Worm (Caenorhabditis elegans) whole organism, young adult: Measurements from ENCODE around the gene oig-8.

Source experiments
- B0261.1 ChIP-seq: sonication (generic microtip); optimal IDR thresholded peaks from 2 replicates; lab custom pipeline; 2016; ENCODE audit warnings: mild to moderate bottlenecking, missing genetic modification characterization, moderate library complexity, missing compliant biosample characterization
- C17E4.6 ChIP-seq: fragments of 200-800 bp; sonication (Bioruptor generic); IDR thresholded peaks from 2 replicates; pipeline ENCODE4 v1.3.6; 2022; ENCODE audit warnings: missing genetic modification reagents, missing genetic modification characterization, missing compliant biosample characterization
- F22D6.2 ChIP-seq: sonication (generic microtip); optimal IDR thresholded peaks from 2 replicates; lab custom pipeline; 2016; ENCODE audit warnings: mild to moderate bottlenecking, missing genetic modification characterization, missing compliant biosample characterization
- F55B11.4 ChIP-seq: sonication (generic microtip); optimal IDR thresholded peaks from 2 replicates; lab custom pipeline; 2016; ENCODE audit warnings: missing compliant biosample characterization, missing genetic modification characterization, borderline replicate concordance; ENCODE audit not compliant: insufficient read depth
- K11D2.4 ChIP-seq: fragments of 200-800 bp; sonication (Bioruptor generic); IDR thresholded peaks from 2 replicates; pipeline ENCODE4 v1.3.6; 2022; ENCODE audit warnings: missing genetic modification reagents, missing genetic modification characterization, missing compliant biosample characterization
- K12H6.12 ChIP-seq: fragments of 200-800 bp; sonication (Bioruptor generic); optimal IDR thresholded peaks from 2 replicates; lab custom pipeline; 2018; ENCODE audit warnings: mild to moderate bottlenecking, missing genetic modification characterization, missing compliant biosample characterization
- Y67H2A.10 ChIP-seq: fragments of 200-800 bp; sonication (Bioruptor generic); conservative IDR thresholded peaks from 2 replicates; pipeline ENCODE4 v1.3.6; 2022; ENCODE audit warnings: missing genetic modification reagents, missing genetic modification characterization, missing compliant biosample characterization
- Y95B8A.8 ChIP-seq: fragments of 200-800 bp; sonication (Bioruptor generic); IDR thresholded peaks from 2 replicates; pipeline ENCODE4 v1.3.6; 2022; ENCODE audit warnings: missing genetic modification reagents, missing genetic modification characterization, missing compliant biosample characterization
- aptf-2 ChIP-seq: fragments of 200-800 bp; sonication (Bioruptor generic); conservative IDR thresholded peaks from 2 replicates; pipeline ENCODE4 v1.3.6; 2022; ENCODE audit warnings: missing genetic modification reagents, missing genetic modification characterization, missing compliant biosample characterization
- attf-3 ChIP-seq: fragments of 200-800 bp; sonication (Bioruptor generic); conservative IDR thresholded peaks from 2 replicates; pipeline ENCODE4 v1.3.6; 2022; ENCODE audit warnings: missing genetic modification reagents, missing genetic modification characterization, missing compliant biosample characterization
- bed-1 ChIP-seq: fragments of 200-800 bp; sonication (Bioruptor generic); IDR thresholded peaks from 2 replicates; pipeline ENCODE4 v1.3.6; 2022; ENCODE audit warnings: missing genetic modification reagents, missing genetic modification characterization, missing compliant biosample characterization
- bed-2 ChIP-seq: fragments of 200-800 bp; sonication (Bioruptor generic); IDR thresholded peaks from 2 replicates; pipeline ENCODE4 v1.3.6; 2022; ENCODE audit warnings: missing genetic modification reagents, missing genetic modification characterization, missing compliant biosample characterization
- chd-7 ChIP-seq: sonication (generic microtip); optimal IDR thresholded peaks from 2 replicates; lab custom pipeline; 2016; ENCODE audit warnings: mild to moderate bottlenecking, missing genetic modification characterization, moderate library complexity, missing compliant biosample characterization
- die-1 ChIP-seq: sonication (generic microtip); optimal IDR thresholded peaks from 2 replicates; lab custom pipeline; 2016; ENCODE audit warnings: missing genotype, mild to moderate bottlenecking, missing genetic modification characterization, missing compliant biosample characterization
- dox-1 ChIP-seq: fragments of 200-800 bp; sonication (Bioruptor generic); IDR thresholded peaks from 2 replicates; pipeline ENCODE4 v1.3.6; 2022; ENCODE audit warnings: missing genetic modification reagents, missing genetic modification characterization, missing compliant biosample characterization
- egl-18 ChIP-seq: fragments of 200-800 bp; sonication (Bioruptor generic); IDR thresholded peaks from 2 replicates; pipeline ENCODE4 v1.3.6; 2022; ENCODE audit warnings: missing genetic modification reagents, missing genetic modification characterization, missing compliant biosample characterization
- egl-44 ChIP-seq: fragments of 200-800 bp; sonication (Bioruptor generic); IDR thresholded peaks from 2 replicates; pipeline ENCODE4 v1.3.6; 2022; ENCODE audit warnings: missing genetic modification reagents, missing genetic modification characterization, missing compliant biosample characterization
- gei-17 ChIP-seq: fragments of 200-800 bp; sonication (Bioruptor generic); optimal IDR thresholded peaks from 2 replicates; lab custom pipeline; 2018; ENCODE audit warnings: mild to moderate bottlenecking, missing genetic modification characterization, missing compliant biosample characterization
- him-1 ChIP-seq: sonication (generic microtip); optimal IDR thresholded peaks from 2 replicates; lab custom pipeline; 2016; ENCODE audit warnings: missing genotype, missing genetic modification reagents, missing genetic modification characterization, missing compliant biosample characterization
- hmg-1.2 ChIP-seq: fragments of 200-800 bp; sonication (Bioruptor generic); IDR thresholded peaks from 2 replicates; pipeline ENCODE4 v1.3.6; 2022; ENCODE audit warnings: missing genetic modification reagents, missing genetic modification characterization, missing compliant biosample characterization
- lag-1 ChIP-seq: fragments of 200-800 bp; sonication (Bioruptor generic); IDR thresholded peaks from 2 replicates; pipeline ENCODE4 v1.3.6; 2022; ENCODE audit warnings: missing genetic modification reagents, missing genetic modification characterization, missing compliant biosample characterization
- let-526 ChIP-seq: fragments of 200-800 bp; sonication (Bioruptor generic); IDR thresholded peaks from 2 replicates; pipeline ENCODE4 v1.3.6; 2022; ENCODE audit warnings: missing genetic modification reagents, missing genetic modification characterization, missing compliant biosample characterization
- let-607 ChIP-seq, 2 experiments: fragments of 200-800 bp in 1 of 2; sonication (Bioruptor generic) in 1 of 2; sonication (generic microtip) in 1 of 2; optimal IDR thresholded peaks; 2 replicates each; lab custom pipeline; 2016 to 2018; ENCODE audit warnings: mild to moderate bottlenecking in 2 of 2, missing compliant biosample characterization in 2 of 2, missing genetic modification characterization in 2 of 2, moderate library complexity in 2 of 2, missing genotype in 1 of 2
- lin-40 ChIP-seq: sonication (generic microtip); optimal IDR thresholded peaks from 2 replicates; lab custom pipeline; 2016; ENCODE audit warnings: missing genetic modification characterization, mild to moderate bottlenecking, missing compliant biosample characterization, missing genotype, missing genetic modification reagents
- lsl-1 ChIP-seq: fragments of 200-800 bp; sonication (Bioruptor generic); optimal IDR thresholded peaks from 2 replicates; lab custom pipeline; 2018; ENCODE audit warnings: mild to moderate bottlenecking, missing genetic modification characterization, moderate library complexity, missing compliant biosample characterization
- lsy-27 ChIP-seq: sonication (generic microtip); optimal IDR thresholded peaks from 2 replicates; lab custom pipeline; 2017; ENCODE audit warnings: missing genetic modification characterization, mild to moderate bottlenecking, missing compliant biosample characterization, antibody characterized with exemption, missing genotype, borderline replicate concordance; ENCODE audit not compliant: insufficient read depth
- madf-8 ChIP-seq: fragments of 200-800 bp; sonication (Bioruptor generic); conservative IDR thresholded peaks from 2 replicates; pipeline ENCODE4 v1.3.6; 2022; ENCODE audit warnings: missing genetic modification reagents, missing genetic modification characterization, missing compliant biosample characterization
- mes-4 ChIP-seq: sonication (generic microtip); optimal IDR thresholded peaks from 2 replicates; lab custom pipeline; 2016; ENCODE audit warnings: missing genotype, missing genetic modification characterization, missing compliant biosample characterization
- mxl-1 ChIP-seq: sonication (generic microtip); optimal IDR thresholded peaks from 2 replicates; lab custom pipeline; 2016; ENCODE audit warnings: missing genetic modification characterization, missing compliant biosample characterization
- nfya-2 ChIP-seq: fragments of 200-800 bp; sonication (Bioruptor generic); IDR thresholded peaks from 2 replicates; pipeline ENCODE4 v1.3.6; 2022; ENCODE audit warnings: missing genetic modification reagents, missing genetic modification characterization, missing compliant biosample characterization
- nhr-120 ChIP-seq: fragments of 200-800 bp; sonication (Bioruptor generic); IDR thresholded peaks from 2 replicates; pipeline ENCODE4 v1.3.6; 2022; ENCODE audit warnings: missing genetic modification characterization, missing compliant biosample characterization
- nhr-179 ChIP-seq: sonication (generic microtip); optimal IDR thresholded peaks from 2 replicates; lab custom pipeline; 2016; ENCODE audit warnings: mild to moderate bottlenecking, missing genetic modification characterization, missing compliant biosample characterization
- nhr-27 ChIP-seq: fragments of 200-800 bp; sonication (Bioruptor generic); optimal IDR thresholded peaks from 2 replicates; lab custom pipeline; 2018; ENCODE audit warnings: mild to moderate bottlenecking, missing genetic modification characterization, moderate library complexity, missing compliant biosample characterization
- nhr-90 ChIP-seq: sonication (generic microtip); optimal IDR thresholded peaks from 2 replicates; lab custom pipeline; 2016; ENCODE audit warnings: missing genotype, mild to moderate bottlenecking, missing genetic modification characterization, missing compliant biosample characterization
- rcor-1 ChIP-seq: fragments of 200-800 bp; sonication (Bioruptor generic); IDR thresholded peaks from 2 replicates; pipeline ENCODE4 v1.3.6; 2022; ENCODE audit warnings: missing genetic modification reagents, missing genetic modification characterization, missing compliant biosample characterization
- rec-8 ChIP-seq, 2 experiments: sonication (generic microtip); optimal IDR thresholded peaks; 2 replicates each; lab custom pipeline; 2016; ENCODE audit warnings: mild to moderate bottlenecking in 2 of 2, missing genetic modification characterization in 2 of 2, missing genetic modification reagents in 2 of 2, missing genotype in 2 of 2, missing biosample characterization in 1 of 2, missing compliant biosample characterization in 1 of 2, moderate library complexity in 1 of 2
- snpc-4 ChIP-seq, 5 experiments: fragments of 150-350 bp in 1 of 5; sonication (generic microtip) in 4 of 5; optimal IDR thresholded peaks; 2 replicates each; lab custom pipeline; 2014 to 2018; ENCODE audit warnings: missing genetic modification characterization in 5 of 5, missing biosample characterization in 3 of 5, antibody characterized with exemption in 2 of 5, mild to moderate bottlenecking in 2 of 5, missing compliant biosample characterization in 2 of 5, missing genotype in 2 of 5, moderate library complexity in 2 of 5, missing genetic modification reagents in 1 of 5
- sptf-2 ChIP-seq: fragments of 200-800 bp; sonication (Bioruptor generic); optimal IDR thresholded peaks from 2 replicates; lab custom pipeline; 2018; ENCODE audit warnings: mild to moderate bottlenecking, missing genetic modification characterization, missing compliant biosample characterization
- tbx-9 ChIP-seq: sonication (generic microtip); optimal IDR thresholded peaks from 2 replicates; lab custom pipeline; 2016; ENCODE audit warnings: borderline replicate concordance, missing genetic modification characterization, inconsistent platforms, missing compliant biosample characterization
- xnd-1 ChIP-seq: sonication (generic microtip); optimal IDR thresholded peaks from 2 replicates; lab custom pipeline; 2016; ENCODE audit warnings: missing genotype, missing genetic modification reagents, missing genetic modification characterization, missing compliant biosample characterization
- zfh-2 ChIP-seq: fragments of 200-800 bp; sonication (Bioruptor generic); conservative IDR thresholded peaks from 2 replicates; pipeline ENCODE4 v1.3.6; 2022; ENCODE audit warnings: missing genetic modification reagents, missing genetic modification characterization, missing compliant biosample characterization
- zim-3 ChIP-seq: sonication (generic microtip); optimal IDR thresholded peaks from 2 replicates; lab custom pipeline; 2017; ENCODE audit warnings: mild to moderate bottlenecking, missing genetic modification characterization, moderate library complexity, missing compliant biosample characterization
- ztf-18 ChIP-seq: sonication (generic microtip); optimal IDR thresholded peaks from 2 replicates; lab custom pipeline; 2016; ENCODE audit warnings: missing genotype, mild to moderate bottlenecking, missing genetic modification characterization, missing compliant biosample characterization
- ztf-25 ChIP-seq: fragments of 200-800 bp; sonication (Bioruptor generic); IDR thresholded peaks from 2 replicates; pipeline ENCODE4 v1.3.6; 2022; ENCODE audit warnings: missing genetic modification reagents, missing genetic modification characterization, missing compliant biosample characterization
- ztf-26 ChIP-seq: sonication (generic microtip); optimal IDR thresholded peaks from 2 replicates; lab custom pipeline; 2017; ENCODE audit warnings: missing genetic modification characterization, missing compliant biosample characterization
- ztf-28 ChIP-seq: fragments of 200-800 bp; sonication (Bioruptor generic); IDR thresholded peaks from 2 replicates; pipeline ENCODE4 v1.3.6; 2022; ENCODE audit warnings: missing genetic modification reagents, missing genetic modification characterization, missing compliant biosample characterization

The oig-8 gene

DNA sequence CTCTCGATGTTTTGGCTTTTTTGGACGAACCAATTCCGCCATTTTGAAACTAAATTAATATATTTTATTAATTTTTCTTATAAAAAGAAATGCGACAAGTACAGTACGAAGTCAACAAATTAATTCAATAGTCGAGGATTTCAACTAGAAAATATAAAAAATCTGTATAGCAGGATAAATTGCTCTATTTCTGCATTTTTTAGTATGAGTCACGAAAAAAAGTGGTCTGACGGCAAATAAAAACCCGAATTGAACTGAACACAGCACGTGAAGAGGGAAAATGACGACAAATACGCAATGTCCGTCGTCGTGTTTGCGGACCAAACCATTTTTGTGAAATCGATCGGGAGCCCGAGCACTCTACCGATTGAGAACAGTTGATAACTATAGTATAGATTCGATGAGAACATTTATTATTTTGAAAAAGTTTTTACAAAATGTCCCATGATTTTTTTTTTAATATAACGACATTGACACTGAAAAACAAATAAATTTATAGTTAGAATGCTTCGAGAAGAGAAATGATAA is 39.5 kb downstream of the oig-8 start, which contains the start of gene epg-5 (continued):
- TF ChIP-seq tbx-9 (tag; lab: Kevin White, UChicago): no peak
- no peak for TF ChIP-seq bed-1
- no peak for TF ChIP-seq let-526 (GFP tag; lab: Robert Waterston, UW)
- no peak for TF ChIP-seq mes-4 (tag; lab: Kevin White, UChicago)
- no peak for TF ChIP-seq zfh-2 (GFP tag; lab: Robert Waterston, UW)
- no peak for TF ChIP-seq Y95B8A.8 (GFP tag; lab: Robert Waterston, UW)
- no peak for TF ChIP-seq rec-8 (tag; optimal IDR thresholded peaks at IDR 0.05; lab: Kevin White, UChicago)
- no peak for TF ChIP-seq lsy-27 (tag; lab: Kevin White, UChicago)
- TF ChIP-seq sptf-2 (GFP tag; lab: Kevin White, UChicago): no peak
- no peak for TF ChIP-seq B0261.1 (tag; lab: Kevin White, UChicago)
- peak; percentile 9; the same call in 1 of the 2 replicates for TF ChIP-seq hmg-1.2 (GFP tag; lab: Robert Waterston, UW)
- TF ChIP-seq snpc-4 (GFP tag; optimal IDR thresholded peaks at IDR 0.05; lab: Kevin White, UChicago): no peak
- peak in 1 of 4 experiments; percentile 3 for TF ChIP-seq snpc-4 (tag; optimal IDR thresholded peaks at IDR 0.05; lab: Kevin White, UChicago)
- no peak for TF ChIP-seq K12H6.12 (tag; lab: Kevin White, UChicago)

DNA sequence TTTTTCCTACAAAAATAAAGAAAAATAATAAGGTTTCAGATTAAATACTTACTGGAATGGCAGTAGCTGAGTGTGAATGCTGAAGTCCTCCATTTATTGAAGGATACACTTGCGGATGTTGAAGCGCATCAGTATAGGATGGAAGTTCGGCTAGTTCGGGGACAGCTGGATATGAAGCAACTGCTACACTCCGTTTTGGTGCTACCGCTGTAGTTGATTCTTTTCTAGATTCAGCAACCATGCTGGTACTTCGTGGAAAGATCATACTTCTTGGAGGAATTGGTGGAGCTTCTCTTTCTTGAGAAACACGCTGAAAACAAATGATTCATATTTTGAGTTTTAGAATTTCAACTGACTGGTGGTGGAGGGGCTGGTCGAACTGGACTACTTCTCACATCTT is 40.3 kb downstream of the oig-8 start:
- TF ChIP-seq nhr-27 (tag; lab: Kevin White, UChicago) (no peak), rcor-1 (no peak), nhr-90 (tag; lab: Kevin White, UChicago) (no peak), dox-1 (no peak), F55B11.4 (tag; lab: Kevin White, UChicago) (no peak), bed-2 (GFP tag; lab: Robert Waterston, UW) (no peak), ztf-25 (GFP tag; lab: Robert Waterston, UW) (no peak), gei-17 (GFP tag; lab: Kevin White, UChicago) (no peak), egl-44 (no peak), ztf-18 (no peak), lsl-1 (no peak), Y67H2A.10 (GFP tag; lab: Robert Waterston, UW) (no peak), K11D2.4 (no peak), egl-18 (GFP tag; lab: Robert Waterston, UW) (no peak), zim-3 (no peak), Y95B8A.8 (GFP tag; lab: Robert Waterston, UW) (no peak), xnd-1 (no peak), C17E4.6 (GFP tag; lab: Robert Waterston, UW) (no peak), lag-1 (GFP tag; lab: Robert Waterston, UW) (no peak), F22D6.2 (tag; lab: Kevin White, UChicago) (no peak)

DNA sequence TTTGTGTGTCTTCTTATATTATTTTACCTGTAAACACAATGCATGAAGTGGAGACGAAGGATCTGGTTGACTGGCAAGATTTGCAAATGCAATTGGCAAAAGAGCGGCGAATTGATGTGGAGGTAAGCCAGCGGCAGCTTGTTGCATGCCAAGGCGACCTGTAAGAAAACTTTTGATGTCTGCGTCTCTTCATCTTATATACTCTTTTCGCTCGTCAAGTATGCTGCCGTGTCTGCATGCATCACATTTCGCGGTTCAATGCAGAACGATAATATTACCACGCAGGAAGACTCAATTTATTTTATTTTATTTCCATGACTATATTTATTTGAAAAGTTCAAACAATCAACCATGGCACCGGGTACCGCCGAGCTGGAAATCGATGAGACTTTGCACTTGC is 48.0 kb downstream of the oig-8 start, which contains the start of gene vps-33.2:
vps-33.2 (plus strand) TSS at position 244 of the 400 bp plus-strand sequence.
- no peak for TF ChIP-seq let-607 (tag; optimal IDR thresholded peaks at IDR 0.05; lab: Kevin White, UChicago)
- TF ChIP-seq aptf-2 (GFP tag; lab: Robert Waterston, UW): no peak
- TF ChIP-seq ztf-26 (tag; lab: Kevin White, UChicago): no peak
- no peak for TF ChIP-seq chd-7 (tag; lab: Kevin White, UChicago)
- TF ChIP-seq ztf-28 (GFP tag; lab: Robert Waterston, UW): no peak
- 0 out of 2 replicates have a peak, but pooled peaks have one; percentile 33 for TF ChIP-seq attf-3 (GFP tag; lab: Robert Waterston, UW)
- no peak; the same call in 1 of the 2 replicates for TF ChIP-seq madf-8 (GFP tag; lab: Robert Waterston, UW)
- TF ChIP-seq nhr-120 (GFP tag; lab: Robert Waterston, UW): no peak
- no peak for TF ChIP-seq ztf-25 (GFP tag; lab: Robert Waterston, UW)
- TF ChIP-seq K12H6.12 (tag; lab: Kevin White, UChicago): no peak
- TF ChIP-seq mxl-1: no peak
- no peak for TF ChIP-seq him-1 (tag; lab: Kevin White, UChicago)
- no peak for TF ChIP-seq die-1 (tag; lab: Kevin White, UChicago)
- no peak for TF ChIP-seq nhr-179 (tag; lab: Kevin White, UChicago)
- peak; percentile 3 for TF ChIP-seq lin-40 (tag; lab: Kevin White, UChicago)
- TF ChIP-seq nfya-2 (GFP tag; lab: Robert Waterston, UW): no peak
